Worm (Caenorhabditis elegans): ENCODE results near the gene srg-30.

DNA sequence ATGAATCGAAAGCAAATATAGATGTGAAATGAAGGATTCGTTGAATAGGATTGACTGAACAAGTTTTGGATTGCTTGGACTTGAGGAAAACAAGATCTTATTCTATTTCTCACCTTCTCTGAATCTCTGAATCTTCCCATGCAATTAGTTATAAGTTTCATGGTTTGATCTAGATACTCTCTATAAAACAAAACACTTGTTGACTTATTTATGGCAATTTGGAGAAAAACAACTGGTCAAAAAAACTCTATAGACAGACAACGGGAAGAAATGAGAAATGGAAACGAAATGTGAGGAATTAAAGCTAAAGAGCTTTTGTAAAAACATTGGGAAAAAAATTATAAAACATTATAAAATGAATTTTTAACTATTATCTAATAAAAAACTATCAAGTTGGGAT is 23.5 kb downstream of the srg-30 start, which contains the start of gene W02F12.8:
- no peak for TF ChIP-seq pes-1 (GFP tag; IDR thresholded peaks at IDR 0.05)
- no peak for TF ChIP-seq ama-1 (optimal IDR thresholded peaks at IDR 0.05)
- no peak for TF ChIP-seq tbx-11 (GFP tag; IDR thresholded peaks at IDR 0.05)
- no peak for TF ChIP-seq hmbx-1 (tag; optimal IDR thresholded peaks at IDR 0.05)
- TF ChIP-seq tbx-37 (GFP tag; conservative IDR thresholded peaks at IDR 0.05) = no peak
- no peak for TF ChIP-seq ceh-13 (GFP tag; optimal IDR thresholded peaks at IDR 0.05)

Data from whole organism, early embryonic.